Fruit fly (Drosophila melanogaster): ENCODE results near the gene CG42354.

The CG42354 gene

dm6 chrX:16104738-16105426 lies at the start of gene CG42354, which contains the start of gene CG42353 (continued):
- peak; percentile 76; the same call in 1 of the 3 replicates for TF ChIP-seq C15 (GFP tag; IDR thresholded peaks at IDR 0.05)
- TF ChIP-seq TFAM (GFP tag; optimal IDR thresholded peaks at IDR 0.05), result peak; percentile 82
- TF ChIP-seq ash1 (GFP tag; optimal IDR thresholded peaks at IDR 0.05), result peak; percentile 37
- peak; percentile 96 for TF ChIP-seq az2 (GFP tag; optimal IDR thresholded peaks at IDR 0.05)
- peak; percentile 95 for TF ChIP-seq tap (tag; optimal IDR thresholded peaks at IDR 0.05)
- peak; percentile 95 for TF ChIP-seq CG18619 (GFP tag; optimal IDR thresholded peaks at IDR 0.05)
- TF ChIP-seq Dip2 (GFP tag; IDR thresholded peaks at IDR 0.05), result peak; percentile 65
- TF ChIP-seq chn (GFP tag; optimal IDR thresholded peaks at IDR 0.05), result peak; percentile 97
- TF ChIP-seq unc-4 (GFP tag; IDR thresholded peaks at IDR 0.05; ENCODE audit: partially characterized antibody), result no peak
- TF ChIP-seq Gug (GFP tag; IDR thresholded peaks at IDR 0.05), result peak; percentile 89
- TF ChIP-seq ham (GFP tag; IDR thresholded peaks at IDR 0.05), result peak; percentile 71
- TF ChIP-seq abd-A (tag; optimal IDR thresholded peaks at IDR 0.05), result peak; percentile 50
- peak; percentile 95 for TF ChIP-seq Dek (tag; optimal IDR thresholded peaks at IDR 0.05)
- peak; percentile 95 for TF ChIP-seq CG3281 (GFP tag; optimal IDR thresholded peaks at IDR 0.05)
- TF ChIP-seq Mrtf (GFP tag; IDR thresholded peaks at IDR 0.05), result peak; percentile 90
- peak; percentile 90 for TF ChIP-seq CG8359 (GFP tag; optimal IDR thresholded peaks at IDR 0.05; ENCODE audit: borderline replicate concordance)
- TF ChIP-seq p53 (GFP tag; optimal IDR thresholded peaks at IDR 0.05), result no peak
- peak; percentile 84 for TF ChIP-seq CG11560 (tag; IDR thresholded peaks at IDR 0.05)
- peak; percentile 97 for TF ChIP-seq CG15696 (tag; optimal IDR thresholded peaks at IDR 0.05)
- peak; percentile 27 for TF ChIP-seq pzg (GFP tag; optimal IDR thresholded peaks at IDR 0.05)
- TF ChIP-seq hkb (optimal IDR thresholded peaks at IDR 0.05), result no peak
- peak; percentile 96 for TF ChIP-seq hkb (GFP tag; IDR thresholded peaks at IDR 0.05)
- peak; percentile 49; the same call in 1 of the 3 replicates for TF ChIP-seq mld (GFP tag; IDR thresholded peaks at IDR 0.05; ENCODE audit: partially characterized antibody)
- peak; percentile 97 for TF ChIP-seq CG18599 (GFP tag; optimal IDR thresholded peaks at IDR 0.05)
- peak in 1 of 2 experiments; percentile 98 for TF ChIP-seq Hr78 (GFP tag; optimal IDR thresholded peaks at IDR 0.05)
- TF ChIP-seq MESR4 (GFP tag; optimal IDR thresholded peaks at IDR 0.05), result peak; percentile 35
- TF ChIP-seq eve (GFP tag; optimal IDR thresholded peaks at IDR 0.05), result peak; percentile 70 to 95
- peak; percentile 81 for TF ChIP-seq pnt (GFP tag; optimal IDR thresholded peaks at IDR 0.05)
- TF ChIP-seq nom (GFP tag; optimal IDR thresholded peaks at IDR 0.05), result peak; percentile 91
- TF ChIP-seq Atf3 (GFP tag; optimal IDR thresholded peaks at IDR 0.05), result peak; percentile 91
- peak; percentile 95 for TF ChIP-seq caup (GFP tag; optimal IDR thresholded peaks at IDR 0.05; ENCODE audit: severe bottlenecking)
- peak; percentile 95 for TF ChIP-seq Blimp-1 (GFP tag; optimal IDR thresholded peaks at IDR 0.05)
- TF ChIP-seq CG4404 (GFP tag; IDR thresholded peaks at IDR 0.05), result peak; percentile 96
- peak; percentile 81; the same call in 2 of the 4 replicates for TF ChIP-seq chinmo (GFP tag; IDR thresholded peaks at IDR 0.05; ENCODE audit: partially characterized antibody)
- peak; percentile 87 for TF ChIP-seq wek (GFP tag; optimal IDR thresholded peaks at IDR 0.05)
- TF ChIP-seq jigr1 (GFP tag; IDR thresholded peaks at IDR 0.05), result peak; percentile 89; the same call in 2 of the 3 replicates
- peak; percentile 93 for TF ChIP-seq CG9215 (GFP tag; IDR thresholded peaks at IDR 0.05)
- no peak for TF ChIP-seq ERR (GFP tag; optimal IDR thresholded peaks at IDR 0.05)
- TF ChIP-seq CG6683 (GFP tag; optimal IDR thresholded peaks at IDR 0.05), result peak; percentile 87
- no peak for TF ChIP-seq CG1832 (GFP tag; optimal IDR thresholded peaks at IDR 0.05)
- peak; percentile 97 for TF ChIP-seq Xbp1 (GFP tag; optimal IDR thresholded peaks at IDR 0.05)
- peak; percentile 98 for TF ChIP-seq zf30C (GFP tag; optimal IDR thresholded peaks at IDR 0.05)
- peak; percentile 90 for TF ChIP-seq cwo (GFP tag; optimal IDR thresholded peaks at IDR 0.05)
- TF ChIP-seq slp2 (GFP tag; optimal IDR thresholded peaks at IDR 0.05), result peak; percentile 63
- peak; percentile 85 for TF ChIP-seq CG2116 (GFP tag; optimal IDR thresholded peaks at IDR 0.05)
- TF ChIP-seq zen2 (GFP tag; IDR thresholded peaks at IDR 0.05; ENCODE audit: partially characterized antibody), result no peak
- TF ChIP-seq corto (GFP tag; optimal IDR thresholded peaks at IDR 0.05), result peak; percentile 45
- peak; percentile 92 for TF ChIP-seq CG1647 (GFP tag; optimal IDR thresholded peaks at IDR 0.05)
